Fruit fly (Drosophila melanogaster) whole organism, embryonic: ENCODE data around the gene CG17027.
A peak's percentile ranks its signal among the peaks of the same experiment; 100 is the strongest.

Source experiments
- Atf3 ChIP-seq: fragments of 200-800 bp; sonication (Bioruptor generic); optimal IDR thresholded peaks from 3 replicates; lab custom pipeline; 2016; ENCODE audit warnings: missing biosample characterization, missing genetic modification characterization
- Blimp-1 ChIP-seq: fragments of 200-800 bp; sonication (Bioruptor generic); optimal IDR thresholded peaks from 3 replicates; lab custom pipeline; 2018; ENCODE audit warnings: missing biosample characterization, missing genetic modification characterization, mild to moderate bottlenecking, moderate library complexity, missing genetic modification reagents
- CG10209 ChIP-seq: fragments of 200-800 bp; sonication (Bioruptor generic); optimal IDR thresholded peaks from 3 replicates; lab custom pipeline; 2017; ENCODE audit warnings: missing biosample characterization, mild to moderate bottlenecking, missing genetic modification characterization, missing genetic modification reagents
- CG10267 ChIP-seq: fragments of 200-800 bp; sonication (Bioruptor generic); optimal IDR thresholded peaks from 2 replicates; lab custom pipeline; 2018; ENCODE audit warnings: missing biosample characterization, mild to moderate bottlenecking, missing genetic modification characterization, moderate library complexity
- CG10321 ChIP-seq: fragments of 200-800 bp; sonication (Bioruptor generic); IDR thresholded peaks from 2 replicates; pipeline ENCODE4 v1.3.6; 2022; ENCODE audit warnings: missing biosample characterization, missing genetic modification characterization
- CG10543 ChIP-seq: fragments of 200-800 bp; sonication (Bioruptor generic); optimal IDR thresholded peaks from 3 replicates; lab custom pipeline; 2017; ENCODE audit warnings: missing biosample characterization, mild to moderate bottlenecking, missing genetic modification characterization, moderate library complexity
- CG13287 ChIP-seq: fragments of 200-800 bp; sonication (Bioruptor generic); IDR thresholded peaks from 2 replicates; pipeline ENCODE4 v1.3.6; 2022; ENCODE audit warnings: missing biosample characterization, missing genetic modification characterization; ENCODE audit not compliant: partially characterized antibody
- CG15269 ChIP-seq: fragments of 200-800 bp; sonication (Bioruptor generic); optimal IDR thresholded peaks from 2 replicates; lab custom pipeline; 2018; ENCODE audit warnings: missing biosample characterization, mild to moderate bottlenecking, missing genetic modification characterization, moderate library complexity
- CG17361 ChIP-seq: fragments of 200-800 bp; sonication (Bioruptor generic); IDR thresholded peaks from 3 replicates; pipeline ENCODE4 v1.3.6; 2022; ENCODE audit warnings: missing biosample characterization, missing genetic modification characterization
- CG2129 ChIP-seq: fragments of 200-800 bp; sonication (Bioruptor generic); IDR thresholded peaks from 2 replicates; pipeline ENCODE4 v1.3.6; 2022; ENCODE audit warnings: missing biosample characterization, missing genetic modification characterization; ENCODE audit not compliant: partially characterized antibody
- CG31388 ChIP-seq: fragments of 200-800 bp; sonication (Bioruptor generic); optimal IDR thresholded peaks from 2 replicates; lab custom pipeline; 2016; ENCODE audit warnings: missing biosample characterization, missing genetic modification characterization
- CG32532 ChIP-seq: fragments of 200-800 bp; sonication (Bioruptor generic); IDR thresholded peaks from 2 replicates; pipeline ENCODE4 v1.3.6; 2022; ENCODE audit warnings: missing biosample characterization, missing genetic modification characterization
- CG33213 ChIP-seq: fragments of 200-800 bp; sonication (Bioruptor generic); optimal IDR thresholded peaks from 3 replicates; lab custom pipeline; 2016; ENCODE audit warnings: missing biosample characterization, missing genetic modification characterization
- CG4328 ChIP-seq: fragments of 200-800 bp; sonication (Bioruptor generic); optimal IDR thresholded peaks from 3 replicates; lab custom pipeline; 2017; ENCODE audit warnings: missing biosample characterization, missing genetic modification reagents, missing genetic modification characterization
- CG4424 ChIP-seq: fragments of 200-800 bp; sonication (Bioruptor generic); optimal IDR thresholded peaks from 3 replicates; lab custom pipeline; 2016; ENCODE audit warnings: missing biosample characterization, missing genetic modification characterization
- CG4617 ChIP-seq: fragments of 200-800 bp; sonication (Bioruptor generic); optimal IDR thresholded peaks from 3 replicates; lab custom pipeline; 2016; ENCODE audit warnings: missing biosample characterization, missing genetic modification characterization, borderline replicate concordance
- CG5245 ChIP-seq: fragments of 200-800 bp; sonication (Bioruptor generic); optimal IDR thresholded peaks from 3 replicates; lab custom pipeline; 2016; ENCODE audit warnings: missing biosample characterization, missing genetic modification characterization
- CG7963 ChIP-seq: fragments of 200-800 bp; sonication (Bioruptor generic); IDR thresholded peaks from 3 replicates; pipeline ENCODE4 v1.3.6; 2022; ENCODE audit warnings: missing biosample characterization, missing genetic modification characterization; ENCODE audit not compliant: partially characterized antibody
- CG8359 ChIP-seq: fragments of 200-800 bp; sonication (Bioruptor generic); optimal IDR thresholded peaks from 2 replicates; lab custom pipeline; 2017; ENCODE audit warnings: missing biosample characterization, mild to moderate bottlenecking, missing genetic modification characterization, borderline replicate concordance
- Deaf1 ChIP-seq: fragments of 200-800 bp; optimal IDR thresholded peaks from 3 replicates; lab custom pipeline; 2019; ENCODE audit warnings: missing biosample characterization, mild to moderate bottlenecking, missing genetic modification characterization, moderate library complexity
- Dp ChIP-seq: fragments of 200-800 bp; sonication (Bioruptor generic); optimal IDR thresholded peaks from 2 replicates; lab custom pipeline; 2018; ENCODE audit warnings: missing biosample characterization, mild to moderate bottlenecking, missing genetic modification characterization, moderate library complexity
- Eip74EF ChIP-seq, 2 experiments: fragments of 200-800 bp in 1 of 2; fragments of >200 bp in 1 of 2; sonication (Bioruptor generic) in 1 of 2; optimal IDR thresholded peaks; 2 replicates each; lab custom pipeline; 2017 to 2019; ENCODE audit warnings: missing biosample characterization in 2 of 2, missing genetic modification characterization in 2 of 2, mild to moderate bottlenecking in 1 of 2, moderate library complexity in 1 of 2
- Mad ChIP-seq: fragments of 200-800 bp; sonication (Bioruptor generic); optimal IDR thresholded peaks from 2 replicates; lab custom pipeline; 2016; ENCODE audit warnings: missing biosample characterization, missing genetic modification characterization
- Meics ChIP-seq: fragments of 200-800 bp; sonication (Bioruptor generic); optimal IDR thresholded peaks from 2 replicates; lab custom pipeline; 2017; ENCODE audit warnings: missing biosample characterization, mild to moderate bottlenecking, missing genetic modification characterization
- Mrtf ChIP-seq: fragments of 200-800 bp; sonication (Bioruptor generic); IDR thresholded peaks from 3 replicates; pipeline ENCODE4 v1.3.6; 2022; ENCODE audit warnings: missing biosample characterization, missing genetic modification characterization
- NFAT ChIP-seq: fragments of 200-800 bp; sonication (Bioruptor generic); IDR thresholded peaks from 2 replicates; pipeline ENCODE4 v1.3.6; 2022; ENCODE audit warnings: missing biosample characterization, missing genetic modification characterization
- NK7.1 ChIP-seq: fragments of 200-800 bp; sonication (Bioruptor generic); optimal IDR thresholded peaks from 3 replicates; lab custom pipeline; 2016; ENCODE audit warnings: missing biosample characterization, missing genetic modification characterization
- Optix ChIP-seq: fragments of 200-800 bp; sonication (Bioruptor generic); IDR thresholded peaks from 3 replicates; pipeline ENCODE4 v1.3.6; 2022; ENCODE audit warnings: missing biosample characterization, missing genetic modification characterization
- PHDP ChIP-seq: fragments of 200-800 bp; sonication (Bioruptor generic); optimal IDR thresholded peaks from 3 replicates; lab custom pipeline; 2018; ENCODE audit warnings: missing biosample characterization, mild to moderate bottlenecking, missing genetic modification characterization, moderate library complexity
- Sry-β ChIP-seq: fragments of 200-800 bp; sonication (Bioruptor generic); optimal IDR thresholded peaks from 2 replicates; lab custom pipeline; 2018; ENCODE audit warnings: missing biosample characterization, mild to moderate bottlenecking, missing genetic modification characterization, moderate library complexity
- Stat92E ChIP-seq, 3 experiments: fragments of >200 bp in 2 of 3; fragments of 200-800 bp in 1 of 3; sonication (Bioruptor generic) in 1 of 3; optimal IDR thresholded peaks; 2 replicates each; lab custom pipeline; 2017 to 2019; ENCODE audit warnings: missing biosample characterization in 3 of 3, missing genetic modification characterization in 3 of 3, mild to moderate bottlenecking in 1 of 3, moderate library complexity in 1 of 3
- Trl ChIP-seq, 3 experiments: fragments of >200 bp in 2 of 3; fragments of 200-800 bp in 1 of 3; sonication (Bioruptor generic) in 1 of 3; optimal IDR thresholded peaks; 2 replicates in 1 of 3; 3 replicates in 2 of 3; lab custom pipeline; 2016 to 2017; ENCODE audit warnings: missing biosample characterization in 1 of 3, missing genetic modification characterization in 1 of 3
- abd-A ChIP-seq: fragments of 200-800 bp; sonication (Bioruptor generic); optimal IDR thresholded peaks from 3 replicates; lab custom pipeline; 2019; ENCODE audit warnings: missing biosample characterization, mild to moderate bottlenecking, missing genetic modification characterization, moderate library complexity
- ara ChIP-seq: fragments of 200-800 bp; sonication (Bioruptor generic); IDR thresholded peaks from 2 replicates; pipeline ENCODE4 v1.3.6; 2022; ENCODE audit warnings: missing biosample characterization, missing genetic modification characterization
- bsh ChIP-seq, 2 experiments: fragments of 200-800 bp; sonication (Bioruptor generic); optimal IDR thresholded peaks; 2 replicates each; lab custom pipeline; 2017 to 2018; ENCODE audit warnings: mild to moderate bottlenecking in 2 of 2, missing biosample characterization in 2 of 2, missing genetic modification characterization in 2 of 2, moderate library complexity in 1 of 2
- cad ChIP-seq: fragments of >200 bp; optimal IDR thresholded peaks from 2 replicates; lab custom pipeline; 2017; ENCODE audit warnings: missing biosample characterization, missing genetic modification characterization
- dimm ChIP-seq: fragments of 200-800 bp; sonication (Bioruptor generic); IDR thresholded peaks from 2 replicates; pipeline ENCODE4 v1.3.6; 2022; ENCODE audit warnings: missing biosample characterization, missing genetic modification characterization
- gce ChIP-seq: fragments of 200-800 bp; sonication (Bioruptor generic); IDR thresholded peaks from 3 replicates; pipeline ENCODE4 v1.3.6; 2022; ENCODE audit warnings: missing biosample characterization, missing genetic modification characterization
- grau ChIP-seq: fragments of 200-800 bp; optimal IDR thresholded peaks from 3 replicates; lab custom pipeline; 2019; ENCODE audit warnings: missing biosample characterization, mild to moderate bottlenecking, missing genetic modification characterization, moderate library complexity
- gsb-n ChIP-seq: fragments of 200-800 bp; sonication (Bioruptor generic); optimal IDR thresholded peaks from 3 replicates; lab custom pipeline; 2018; ENCODE audit warnings: missing biosample characterization, mild to moderate bottlenecking, missing genetic modification characterization
- hb ChIP-seq: fragments of 200-800 bp; sonication (Bioruptor generic); IDR thresholded peaks from 3 replicates; pipeline ENCODE4 v1.3.6; 2022; ENCODE audit warnings: missing biosample characterization, missing genetic modification characterization; ENCODE audit not compliant: partially characterized antibody
- knrl ChIP-seq: fragments of 200-800 bp; sonication (Bioruptor generic); IDR thresholded peaks from 3 replicates; pipeline ENCODE4 v1.3.6; 2022; ENCODE audit warnings: missing biosample characterization, missing genetic modification characterization; ENCODE audit not compliant: partially characterized antibody
- lab ChIP-seq: fragments of 200-800 bp; sonication (Bioruptor generic); optimal IDR thresholded peaks from 3 replicates; lab custom pipeline; 2017; ENCODE audit warnings: missing biosample characterization, missing genetic modification characterization, mild to moderate bottlenecking, moderate library complexity, missing genetic modification reagents
- pzg ChIP-seq: fragments of 200-800 bp; sonication (Bioruptor generic); optimal IDR thresholded peaks from 3 replicates; lab custom pipeline; 2018; ENCODE audit warnings: missing biosample characterization, mild to moderate bottlenecking, missing genetic modification characterization, moderate library complexity
- slbo ChIP-seq: fragments of 200-800 bp; sonication (Bioruptor generic); IDR thresholded peaks from 2 replicates; pipeline ENCODE4 v1.3.6; 2022; ENCODE audit warnings: missing biosample characterization, missing genetic modification characterization
- z ChIP-seq: fragments of 200-800 bp; sonication (Bioruptor generic); IDR thresholded peaks from 3 replicates; pipeline ENCODE4 v1.3.6; 2022; ENCODE audit warnings: missing biosample characterization, missing genetic modification characterization

Gene CG17027

dm6 chr3L:16011319-16012210 is 31.7 kb downstream of the CG17027 start, which contains the start of gene mib1 (continued):
- TF ChIP-seq CG10543 (GFP tag; lab: Kevin White, UChicago) = peak; percentile 43
- peak; percentile 75 for TF ChIP-seq NFAT (GFP tag; lab: Robert Waterston, UW)
- peak in 1 of 2 experiments; percentile 49 for TF ChIP-seq Eip74EF (GFP tag; optimal IDR thresholded peaks at IDR 0.05; lab: Kevin White, UChicago)
- TF ChIP-seq Meics (GFP tag; lab: Kevin White, UChicago) = peak; percentile 13
- no peak for TF ChIP-seq CG10321 (GFP tag; lab: Robert Waterston, UW)
- TF ChIP-seq lab (GFP tag; lab: Kevin White, UChicago) = peak; percentile 59
- no peak for TF ChIP-seq Atf3 (GFP tag; lab: Kevin White, UChicago)
- TF ChIP-seq CG7963 (GFP tag; lab: Robert Waterston, UW) = peak; percentile 80
- TF ChIP-seq CG13287 (GFP tag; lab: Robert Waterston, UW) = peak; percentile 93
- peak; percentile 84 for TF ChIP-seq hb (GFP tag; lab: Robert Waterston, UW)
- TF ChIP-seq gsb-n = peak; percentile 55
- TF ChIP-seq grau (tag; lab: Kevin White, UChicago) = peak; percentile 59
- TF ChIP-seq CG31388 (GFP tag; lab: Kevin White, UChicago) = no peak
- TF ChIP-seq Mrtf = no peak
- no peak for TF ChIP-seq bsh (GFP tag; optimal IDR thresholded peaks at IDR 0.05; lab: Kevin White, UChicago)
- no peak for TF ChIP-seq CG10209
- TF ChIP-seq CG8359 (GFP tag; lab: Kevin White, UChicago) = no peak
- TF ChIP-seq PHDP (tag; lab: Kevin White, UChicago) = peak; percentile 40
- TF ChIP-seq pzg (GFP tag; lab: Kevin White, UChicago) = peak; percentile 99
- no peak for TF ChIP-seq CG4424 (GFP tag; lab: Kevin White, UChicago)
- TF ChIP-seq slbo (GFP tag; lab: Robert Waterston, UW) = peak; percentile 62; the same call in 1 of the 2 replicates
- no peak for TF ChIP-seq z
- no peak for TF ChIP-seq NK7.1 (GFP tag; lab: Kevin White, UChicago)
- TF ChIP-seq Optix (GFP tag; lab: Robert Waterston, UW) = no peak
- no peak for TF ChIP-seq Mad (GFP tag; lab: Kevin White, UChicago)
- peak; percentile 89 for TF ChIP-seq knrl (GFP tag; lab: Robert Waterston, UW)
- peak; percentile 57 for TF ChIP-seq CG32532
- no peak for TF ChIP-seq Trl (optimal IDR thresholded peaks at IDR 0.05; lab: Kevin White, UChicago)
- no peak for TF ChIP-seq Trl (GFP tag; optimal IDR thresholded peaks at IDR 0.05; lab: Kevin White, UChicago)
- peak; percentile 15 for TF ChIP-seq CG4328 (GFP tag; lab: Kevin White, UChicago)
- TF ChIP-seq Sry-β (GFP tag; lab: Kevin White, UChicago) = peak; percentile 58
- TF ChIP-seq CG4617 (GFP tag; lab: Kevin White, UChicago) = peak; percentile 75
- TF ChIP-seq Blimp-1 (GFP tag; lab: Kevin White, UChicago) = peak; percentile 18
- TF ChIP-seq abd-A = peak; percentile 80
- TF ChIP-seq dimm (GFP tag; lab: Robert Waterston, UW) = no peak
- TF ChIP-seq CG15269 (tag; lab: Kevin White, UChicago) = no peak
- peak; percentile 13 for TF ChIP-seq Deaf1 (tag; lab: Kevin White, UChicago)
- peak; percentile 63 for TF ChIP-seq CG2129 (GFP tag; lab: Robert Waterston, UW)
- TF ChIP-seq cad = peak; percentile 69
- TF ChIP-seq gce = 0 out of 3 replicates have a peak, but pooled peaks have one; percentile 8
- TF ChIP-seq CG33213 = peak; percentile 86
- peak in 1 of 3 experiments; percentile 80 for TF ChIP-seq Stat92E (GFP tag; optimal IDR thresholded peaks at IDR 0.05; lab: Kevin White, UChicago)
- TF ChIP-seq CG5245 (GFP tag; lab: Kevin White, UChicago) = no peak
- TF ChIP-seq CG10267 (tag; lab: Kevin White, UChicago) = peak; percentile 79
- peak; percentile 32; the same call in 1 of the 2 replicates for TF ChIP-seq ara (GFP tag; lab: Robert Waterston, UW)
- peak; percentile 49; the same call in 2 of the 3 replicates for TF ChIP-seq CG17361 (GFP tag; lab: Robert Waterston, UW)
- TF ChIP-seq Dp (GFP tag; lab: Kevin White, UChicago) = peak; percentile 50
